Worm (Caenorhabditis elegans) whole organism, early embryonic: ENCODE measurements around the gene sup-18.

Source experiments
- B0310.2 ChIP-seq: sonication (generic microtip); optimal IDR thresholded peaks from 2 replicates; lab custom pipeline; 2016; ENCODE audit warnings: mild to moderate bottlenecking, missing genetic modification characterization, missing compliant biosample characterization
- F13C5.2 ChIP-seq: sonication (generic microtip); optimal IDR thresholded peaks from 2 replicates; lab custom pipeline; 2017; ENCODE audit warnings: mild to moderate bottlenecking, missing genetic modification characterization, inconsistent platforms, missing compliant biosample characterization
- aly-1 ChIP-seq: sonication (generic microtip); optimal IDR thresholded peaks from 2 replicates; lab custom pipeline; 2016; ENCODE audit warnings: missing genetic modification characterization, missing compliant biosample characterization
- ama-1 ChIP-seq: fragments of 150-350 bp; optimal IDR thresholded peaks from 2 replicates; lab custom pipeline; 2014
- ceh-13 ChIP-seq: fragments of 200-800 bp; sonication (Bioruptor generic); optimal IDR thresholded peaks from 2 replicates; lab custom pipeline; 2018; ENCODE audit warnings: mild to moderate bottlenecking, missing genetic modification characterization, missing compliant biosample characterization
- ceh-36 ChIP-seq: sonication (generic microtip); optimal IDR thresholded peaks from 2 replicates; lab custom pipeline; 2016; ENCODE audit warnings: missing genetic modification characterization, inconsistent platforms, missing compliant biosample characterization
- ets-7 ChIP-seq: sonication (generic microtip); optimal IDR thresholded peaks from 2 replicates; lab custom pipeline; 2016; ENCODE audit warnings: missing genotype, missing genetic modification characterization, missing compliant biosample characterization
- flt-1 ChIP-seq: fragments of 200-800 bp; sonication (Bioruptor generic); IDR thresholded peaks from 2 replicates; pipeline ENCODE4 v1.3.6; 2022; ENCODE audit warnings: missing genetic modification characterization, missing compliant biosample characterization
- hmbx-1 ChIP-seq: sonication (generic microtip); optimal IDR thresholded peaks from 2 replicates; lab custom pipeline; 2016; ENCODE audit warnings: mild to moderate bottlenecking, missing genetic modification characterization, missing compliant biosample characterization
- hmg-4 ChIP-seq: fragments of 200-800 bp; sonication (Bioruptor generic); optimal IDR thresholded peaks from 2 replicates; lab custom pipeline; 2018; ENCODE audit warnings: mild to moderate bottlenecking, missing genetic modification characterization, missing compliant biosample characterization
- hnd-1 ChIP-seq: sonication (generic microtip); optimal IDR thresholded peaks from 2 replicates; lab custom pipeline; 2016; ENCODE audit warnings: missing genetic modification characterization, missing compliant biosample characterization
- pes-1 ChIP-seq: fragments of 200-800 bp; sonication (Bioruptor generic); IDR thresholded peaks from 2 replicates; pipeline ENCODE4 v1.3.6; 2022; ENCODE audit warnings: missing genetic modification reagents, missing genetic modification characterization, missing compliant biosample characterization
- scrt-1 ChIP-seq: fragments of 200-800 bp; sonication (Bioruptor generic); IDR thresholded peaks from 2 replicates; pipeline ENCODE4 v1.3.6; 2022; ENCODE audit warnings: missing genetic modification characterization, missing compliant biosample characterization
- sea-1 ChIP-seq: fragments of 200-800 bp; sonication (Bioruptor generic); conservative IDR thresholded peaks from 2 replicates; pipeline ENCODE4 v1.3.6; 2022; ENCODE audit warnings: missing genetic modification characterization, missing compliant biosample characterization
- tbx-11 ChIP-seq: fragments of 200-800 bp; sonication (Bioruptor generic); IDR thresholded peaks from 2 replicates; pipeline ENCODE4 v1.3.6; 2022; ENCODE audit warnings: missing genetic modification characterization, missing compliant biosample characterization
- tbx-37 ChIP-seq: fragments of 200-800 bp; sonication (Bioruptor generic); conservative IDR thresholded peaks from 2 replicates; pipeline ENCODE4 v1.3.6; 2022; ENCODE audit warnings: missing genetic modification reagents, missing genetic modification characterization, missing compliant biosample characterization
- tra-4 ChIP-seq: sonication (generic microtip); optimal IDR thresholded peaks from 2 replicates; lab custom pipeline; 2017; ENCODE audit warnings: missing genetic modification characterization, missing compliant biosample characterization

sup-18 gene

DNA sequence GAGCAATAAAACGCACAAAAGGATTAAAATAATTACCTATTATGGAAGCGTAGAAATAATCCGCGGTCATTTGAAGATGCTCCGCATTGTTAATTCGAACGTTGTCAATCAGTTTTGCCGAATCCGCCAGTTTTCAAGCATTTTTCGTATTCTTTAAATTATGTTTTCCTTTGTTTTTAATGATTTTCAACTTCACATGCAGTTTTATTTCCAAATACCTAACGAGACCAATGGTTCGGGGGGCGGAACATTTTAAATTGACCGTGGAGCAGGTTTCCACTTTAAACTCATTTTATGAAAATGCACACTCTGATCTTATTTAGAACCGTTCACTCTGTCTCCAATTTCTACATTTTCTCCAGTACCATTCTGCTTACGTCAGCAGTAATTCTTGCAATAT is 16.0 kb upstream of the sup-18 start, which contains the start of gene ZK688.4:
Gene ZK688.4, plus strand, starts transcription at position 301 of the 400 bp plus-strand sequence.
- TF ChIP-seq hmg-4 (no peak), ama-1 (no peak), ceh-36 (no peak), tbx-11 (GFP tag; lab: Robert Waterston, UW) (no peak), hmbx-1 (tag; lab: Kevin White, UChicago) (no peak), tbx-37 (GFP tag; lab: Robert Waterston, UW) (no peak), B0310.2 (tag; lab: Kevin White, UChicago) (no peak), hnd-1 (tag; lab: Kevin White, UChicago) (no peak), ets-7 (tag; lab: Kevin White, UChicago) (no peak), sea-1 (no peak), scrt-1 (no peak), pes-1 (GFP tag; lab: Robert Waterston, UW) (no peak), ceh-13 (no peak)

DNA sequence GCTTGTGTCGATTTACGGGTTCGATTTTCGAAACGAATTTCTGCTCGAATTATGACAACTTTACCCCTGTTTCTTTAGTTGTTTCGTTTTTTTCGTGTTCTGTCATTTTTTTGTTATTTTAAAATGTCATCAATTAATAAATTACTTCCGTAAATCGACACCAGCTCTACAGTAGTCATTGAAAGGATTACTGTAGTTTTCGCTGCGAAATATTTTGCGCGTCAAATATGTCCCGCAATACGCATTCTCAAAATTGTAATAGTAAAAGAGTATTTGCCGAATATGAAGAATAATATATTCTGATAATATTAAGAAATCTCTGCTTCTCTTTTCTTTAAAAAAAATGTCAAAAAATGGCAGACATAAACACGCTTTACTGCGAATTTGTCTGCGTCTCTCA is 14.5 kb upstream of the sup-18 start:
- no peak for TF ChIP-seq ets-7 (tag; lab: Kevin White, UChicago)

DNA sequence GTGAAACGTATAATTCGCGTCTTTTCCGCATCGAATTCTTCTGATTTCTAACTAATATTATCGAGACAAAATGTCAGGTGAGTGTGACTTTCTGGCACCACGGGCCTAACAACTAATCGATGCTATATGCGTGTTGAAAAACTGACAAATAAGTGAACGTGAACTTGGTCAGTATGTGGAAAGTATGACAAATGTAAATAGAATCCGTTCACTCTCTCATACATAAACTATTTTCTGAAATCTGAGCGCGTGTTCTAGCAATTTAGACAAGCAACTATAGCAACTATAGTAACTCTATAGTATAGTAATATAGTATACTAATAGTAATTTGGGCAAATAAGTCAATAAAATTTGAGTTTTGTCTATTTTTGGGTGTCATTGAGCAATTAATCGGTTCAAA is 13.6 kb upstream of the sup-18 start:
- TF ChIP-seq flt-1 (GFP tag; lab: Robert Waterston, UW): no peak
- no peak for TF ChIP-seq ceh-36
- no peak for TF ChIP-seq B0310.2 (tag; lab: Kevin White, UChicago)
- no peak for TF ChIP-seq ama-1
- TF ChIP-seq scrt-1: no peak
- TF ChIP-seq hnd-1 (tag; lab: Kevin White, UChicago): no peak
- no peak for TF ChIP-seq pes-1 (GFP tag; lab: Robert Waterston, UW)
- no peak for TF ChIP-seq ets-7 (tag; lab: Kevin White, UChicago)
- no peak for TF ChIP-seq tbx-37 (GFP tag; lab: Robert Waterston, UW)
- no peak for TF ChIP-seq tra-4
- TF ChIP-seq tbx-11 (GFP tag; lab: Robert Waterston, UW): no peak
- no peak for TF ChIP-seq F13C5.2
- TF ChIP-seq hmbx-1 (tag; lab: Kevin White, UChicago): no peak
- TF ChIP-seq ceh-13: no peak
- no peak for TF ChIP-seq aly-1 (tag; lab: Kevin White, UChicago)
- TF ChIP-seq sea-1: no peak
- no peak for TF ChIP-seq hmg-4

- TF ChIP-seq sea-1 (peak; percentile 58; the same call in 1 of the 2 replicates), B0310.2 (tag; lab: Kevin White, UChicago) (no peak), ama-1 (no peak), F13C5.2 (peak; percentile 10)
Measured at ce11 chrIII:7891573-7892306, 13.0 kb upstream of the sup-18 start, which contains the start of the genes ZK688.5 and fahd-1. TSS of gene ZK688.5 (minus strand) at chrIII:7891623. TSS of gene fahd-1 (plus strand) at chrIII:7892256.

- TF ChIP-seq ama-1 (no peak), ets-7 (tag; lab: Kevin White, UChicago) (no peak), F13C5.2 (no peak), aly-1 (tag; lab: Kevin White, UChicago) (no peak), hmbx-1 (tag; lab: Kevin White, UChicago) (no peak), B0310.2 (tag; lab: Kevin White, UChicago) (no peak), flt-1 (GFP tag; lab: Robert Waterston, UW) (no peak)
Measured at ce11 chrIII:7889036-7889435, 10.3 kb upstream of the sup-18 start.

DNA sequence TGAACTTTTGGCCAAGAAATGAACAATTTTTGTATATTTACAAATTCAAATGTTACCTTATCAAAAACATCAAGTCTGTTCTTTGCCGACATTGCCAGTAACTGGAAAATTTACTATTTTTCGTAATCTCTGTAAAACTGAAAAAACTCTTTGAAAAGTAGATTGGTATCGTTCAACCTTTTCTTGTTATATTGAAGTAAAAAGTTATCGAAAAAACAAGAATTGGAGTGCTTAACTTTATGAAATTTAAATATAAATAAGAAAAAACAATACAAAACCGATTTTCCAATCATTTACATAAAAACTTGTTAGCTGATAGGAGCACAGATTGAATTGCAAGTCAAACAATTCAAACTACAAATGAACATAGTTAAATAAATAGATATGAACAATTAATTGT is 6.2 kb upstream of the sup-18 start, which contains the start of gene ZK688.11:
Gene ZK688.11, minus strand, starts transcription at position 101 of the 400 bp plus-strand sequence.
- TF ChIP-seq ets-7 (tag; lab: Kevin White, UChicago) (no peak), aly-1 (tag; lab: Kevin White, UChicago) (no peak), F13C5.2 (no peak), sea-1 (no peak), ama-1 (no peak), tbx-11 (GFP tag; lab: Robert Waterston, UW) (no peak), flt-1 (GFP tag; lab: Robert Waterston, UW) (no peak), B0310.2 (tag; lab: Kevin White, UChicago) (no peak), hmg-4 (no peak), hnd-1 (tag; lab: Kevin White, UChicago) (no peak), scrt-1 (no peak), ceh-13 (no peak), tra-4 (no peak), pes-1 (GFP tag; lab: Robert Waterston, UW) (no peak), hmbx-1 (tag; lab: Kevin White, UChicago) (no peak), ceh-36 (no peak), tbx-37 (GFP tag; lab: Robert Waterston, UW) (no peak)

DNA sequence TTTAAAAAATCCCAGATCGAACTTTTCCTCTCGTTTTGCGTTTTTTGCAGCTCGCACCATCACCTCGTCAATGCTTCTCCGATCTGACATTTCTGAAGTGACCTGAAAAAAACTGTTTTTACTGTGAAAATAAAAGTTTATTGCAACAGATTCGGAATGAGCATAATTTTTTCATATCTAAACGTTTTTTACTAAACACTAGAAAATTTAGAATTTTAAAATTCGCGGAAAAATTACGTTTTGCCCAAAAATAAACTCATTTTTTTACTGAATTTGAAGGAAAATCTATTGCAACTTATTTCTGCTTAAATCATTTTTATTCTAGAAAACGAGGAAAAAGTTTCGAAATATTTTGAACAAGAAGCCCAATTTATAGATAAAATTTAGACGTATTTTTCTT is 4.2 kb upstream of the sup-18 start, which contains the start of gene ZK688.9:
Gene ZK688.9, minus strand, starts transcription at position 101 of the 400 bp plus-strand sequence.
- TF ChIP-seq F13C5.2 (no peak), tbx-37 (GFP tag; lab: Robert Waterston, UW) (no peak), aly-1 (tag; lab: Kevin White, UChicago) (no peak), hnd-1 (tag; lab: Kevin White, UChicago) (no peak), ceh-13 (no peak), sea-1 (no peak), ceh-36 (no peak), scrt-1 (no peak), tra-4 (no peak), ama-1 (no peak), hmg-4 (no peak), pes-1 (GFP tag; lab: Robert Waterston, UW) (no peak), tbx-11 (GFP tag; lab: Robert Waterston, UW) (no peak), flt-1 (GFP tag; lab: Robert Waterston, UW) (no peak), hmbx-1 (tag; lab: Kevin White, UChicago) (no peak), B0310.2 (tag; lab: Kevin White, UChicago) (no peak)
